Fruit fly (Drosophila melanogaster): ENCODE data around the gene Prp18.

Gene Prp18

dm6 chr3R:19028758-19029157 is 2.3 kb downstream of the Prp18 start, which contains the start of the genes GatA and P5cr:
Gene GatA, minus strand, starts transcription at chr3R:19028857.
Gene P5cr, plus strand, starts transcription at chr3R:19028931.
- TF ChIP-seq psq (optimal IDR thresholded peaks at IDR 0.05) = no peak
- no peak for TF ChIP-seq ttk (optimal IDR thresholded peaks at IDR 0.05)
- TF ChIP-seq insv (optimal IDR thresholded peaks at IDR 0.05) = no peak
- no peak for TF ChIP-seq Sin3A (optimal IDR thresholded peaks at IDR 0.05)
- TF ChIP-seq Myc (optimal IDR thresholded peaks at IDR 0.05) = no peak

- TF ChIP-seq ttk (optimal IDR thresholded peaks at IDR 0.05) = no peak
- no peak for TF ChIP-seq Myc (optimal IDR thresholded peaks at IDR 0.05)
- no peak for TF ChIP-seq Sin3A (optimal IDR thresholded peaks at IDR 0.05)
- TF ChIP-seq psq (optimal IDR thresholded peaks at IDR 0.05) = no peak
- TF ChIP-seq h (optimal IDR thresholded peaks at IDR 0.05) = no peak
- no peak for TF ChIP-seq insv (optimal IDR thresholded peaks at IDR 0.05)
Observed at dm6 chr3R:19027165-19027564, 3.9 kb downstream of the Prp18 start, which contains the start of gene NP15.6. Gene NP15.6, plus strand, starts transcription at chr3R:19027368.

- TF ChIP-seq ttk (optimal IDR thresholded peaks at IDR 0.05) (no peak), Myc (optimal IDR thresholded peaks at IDR 0.05) (no peak), psq (optimal IDR thresholded peaks at IDR 0.05) (no peak), insv (optimal IDR thresholded peaks at IDR 0.05) (no peak), Sin3A (optimal IDR thresholded peaks at IDR 0.05) (no peak), h (optimal IDR thresholded peaks at IDR 0.05) (no peak)
Observed at dm6 chr3R:19024761-19025160, 6.3 kb downstream of the Prp18 start, which contains the start of gene CG14285. Gene CG14285, plus strand, starts transcription at chr3R:19025099.

- TF ChIP-seq insv (optimal IDR thresholded peaks at IDR 0.05) = no peak
- no peak for TF ChIP-seq psq (optimal IDR thresholded peaks at IDR 0.05)
- no peak for TF ChIP-seq ttk (optimal IDR thresholded peaks at IDR 0.05)
- no peak for TF ChIP-seq h (optimal IDR thresholded peaks at IDR 0.05)
- TF ChIP-seq Myc (optimal IDR thresholded peaks at IDR 0.05) = no peak
- TF ChIP-seq Sin3A (optimal IDR thresholded peaks at IDR 0.05) = no peak
Observed at dm6 chr3R:19023862-19024261, 7.2 kb downstream of the Prp18 start, which contains the start of the genes CG6005 and CG14286. Gene CG6005, minus strand, starts transcription at chr3R:19024030. Gene CG14286, plus strand, starts transcription at chr3R:19024092.

- TF ChIP-seq Sin3A (optimal IDR thresholded peaks at IDR 0.05) = no peak
- no peak for TF ChIP-seq insv (optimal IDR thresholded peaks at IDR 0.05)
- no peak for TF ChIP-seq psq (optimal IDR thresholded peaks at IDR 0.05)
- no peak for TF ChIP-seq h (optimal IDR thresholded peaks at IDR 0.05)
Observed at dm6 chr3R:19017318-19018043, 13.6 kb downstream of the Prp18 start.

- no peak for TF ChIP-seq ttk (optimal IDR thresholded peaks at IDR 0.05)
Observed at dm6 chr3R:19015423-19015810, 15.7 kb downstream of the Prp18 start.

- TF ChIP-seq ttk (optimal IDR thresholded peaks at IDR 0.05) (no peak), h (optimal IDR thresholded peaks at IDR 0.05) (no peak), Myc (optimal IDR thresholded peaks at IDR 0.05) (no peak), insv (optimal IDR thresholded peaks at IDR 0.05) (no peak), psq (optimal IDR thresholded peaks at IDR 0.05) (no peak), Sin3A (optimal IDR thresholded peaks at IDR 0.05) (no peak)
Observed at dm6 chr3R:19014742-19015422, 16.2 kb downstream of the Prp18 start.

dm6 chr3R:19014027-19014426 is 17.0 kb downstream of the Prp18 start:
- TF ChIP-seq psq (optimal IDR thresholded peaks at IDR 0.05) = no peak
- TF ChIP-seq Myc (optimal IDR thresholded peaks at IDR 0.05) = no peak
- TF ChIP-seq h (optimal IDR thresholded peaks at IDR 0.05) = no peak
- no peak for TF ChIP-seq Sin3A (optimal IDR thresholded peaks at IDR 0.05)
- no peak for TF ChIP-seq insv (optimal IDR thresholded peaks at IDR 0.05)
- no peak for TF ChIP-seq ttk (optimal IDR thresholded peaks at IDR 0.05)

- TF ChIP-seq ttk (optimal IDR thresholded peaks at IDR 0.05) (no peak), Myc (optimal IDR thresholded peaks at IDR 0.05) (no peak), h (optimal IDR thresholded peaks at IDR 0.05) (no peak), insv (optimal IDR thresholded peaks at IDR 0.05) (no peak), psq (optimal IDR thresholded peaks at IDR 0.05) (no peak), Sin3A (optimal IDR thresholded peaks at IDR 0.05) (no peak)
Observed at dm6 chr3R:19011885-19012284, 19.2 kb downstream of the Prp18 start.

dm6 chr3R:19010923-19011322 is 20.1 kb downstream of the Prp18 start:
- TF ChIP-seq Sin3A (optimal IDR thresholded peaks at IDR 0.05) = no peak
- no peak for TF ChIP-seq insv (optimal IDR thresholded peaks at IDR 0.05)
- TF ChIP-seq Myc (optimal IDR thresholded peaks at IDR 0.05) = no peak
- TF ChIP-seq h (optimal IDR thresholded peaks at IDR 0.05) = no peak
- TF ChIP-seq psq (optimal IDR thresholded peaks at IDR 0.05) = no peak
- no peak for TF ChIP-seq ttk (optimal IDR thresholded peaks at IDR 0.05)

- TF ChIP-seq ttk (optimal IDR thresholded peaks at IDR 0.05) (no peak), psq (optimal IDR thresholded peaks at IDR 0.05) (no peak), Sin3A (optimal IDR thresholded peaks at IDR 0.05) (no peak), Myc (optimal IDR thresholded peaks at IDR 0.05) (no peak), h (optimal IDR thresholded peaks at IDR 0.05) (no peak), insv (optimal IDR thresholded peaks at IDR 0.05) (no peak)
Observed at dm6 chr3R:19001701-19002100, 29.4 kb downstream of the Prp18 start.

- TF ChIP-seq h (optimal IDR thresholded peaks at IDR 0.05) (no peak), Sin3A (optimal IDR thresholded peaks at IDR 0.05) (no peak), psq (optimal IDR thresholded peaks at IDR 0.05) (no peak), insv (optimal IDR thresholded peaks at IDR 0.05) (no peak), ttk (optimal IDR thresholded peaks at IDR 0.05) (no peak), Myc (optimal IDR thresholded peaks at IDR 0.05) (no peak)
Observed at dm6 chr3R:18999906-19000451, 31.1 kb downstream of the Prp18 start.

All from Kc167 (cell line).